Fruit fly (Drosophila melanogaster): ENCODE results near the gene CG2694.

dm6 chrX:2742067-2742466 lies 28.2 kb downstream of the CG2694 start:
- TF ChIP-seq usp (GFP tag; optimal IDR thresholded peaks at IDR 0.05), result no peak
- TF ChIP-seq CG8478 (optimal IDR thresholded peaks at IDR 0.05), result no peak
- TF ChIP-seq psq (optimal IDR thresholded peaks at IDR 0.05), result no peak
- no peak for TF ChIP-seq EcR (GFP tag; optimal IDR thresholded peaks at IDR 0.05)
- no peak for TF ChIP-seq Dll (optimal IDR thresholded peaks at IDR 0.05)
- no peak for TF ChIP-seq pan (optimal IDR thresholded peaks at IDR 0.05)
